Worm (Caenorhabditis elegans): Measurements from ENCODE around the gene ifb-2.

ifb-2 gene

DNA sequence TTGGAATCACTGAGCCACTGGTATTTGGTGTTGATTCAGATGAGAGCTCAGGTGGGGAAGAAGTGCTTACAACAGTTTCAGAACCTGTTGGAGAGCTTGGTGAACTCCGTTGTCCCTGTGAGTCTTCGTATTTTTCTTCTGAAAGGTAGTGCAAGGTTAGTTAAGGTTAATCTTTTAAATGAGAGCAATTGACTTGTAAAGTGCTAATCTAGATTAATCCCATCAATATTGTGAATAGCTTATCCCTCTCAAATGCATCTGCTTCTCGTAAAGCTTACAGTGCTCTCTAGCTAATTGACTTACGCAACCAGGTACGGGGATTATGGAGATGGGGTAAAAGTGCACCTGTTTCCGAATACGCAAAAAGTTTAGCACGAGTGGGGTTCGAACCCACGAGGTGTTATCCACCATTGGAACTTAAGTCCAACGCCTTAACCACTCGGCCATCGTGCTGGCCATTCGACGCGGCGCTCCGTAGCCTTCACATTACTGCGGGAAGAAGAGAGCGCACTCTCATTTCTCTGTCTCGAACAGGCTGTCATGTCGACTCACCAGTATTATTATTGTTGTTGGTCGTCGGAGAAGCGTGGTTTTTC lies 22.7 kb downstream of the ifb-2 start (continued):
- peak; percentile 17 for TF ChIP-seq xbp-1 (tag; optimal IDR thresholded peaks at IDR 0.05)
- no peak for TF ChIP-seq nhr-84 (tag; optimal IDR thresholded peaks at IDR 0.05)
- no peak for TF ChIP-seq egl-13 (tag; optimal IDR thresholded peaks at IDR 0.05)
- peak; percentile 23 for TF ChIP-seq snpc-4 (tag; optimal IDR thresholded peaks at IDR 0.05)
- no peak for TF ChIP-seq ama-1 (optimal IDR thresholded peaks at IDR 0.05)
- TF ChIP-seq irx-1 (tag; optimal IDR thresholded peaks at IDR 0.05), result no peak
- TF ChIP-seq Y116A8C.19 (tag; optimal IDR thresholded peaks at IDR 0.05; ENCODE audit: borderline replicate concordance), result no peak
- no peak for TF ChIP-seq pax-3 (tag; optimal IDR thresholded peaks at IDR 0.05)
- peak; percentile 56 for TF ChIP-seq C16A3.4 (tag; optimal IDR thresholded peaks at IDR 0.05)
- peak; percentile 67 for TF ChIP-seq rnt-1 (tag; optimal IDR thresholded peaks at IDR 0.05)
- TF ChIP-seq nhr-47 (tag; optimal IDR thresholded peaks at IDR 0.05), result peak; percentile 63
- peak; percentile 59 for TF ChIP-seq nhr-19 (GFP tag; conservative IDR thresholded peaks at IDR 0.05)
- TF ChIP-seq fkh-8 (tag; optimal IDR thresholded peaks at IDR 0.05), result peak; percentile 16
- TF ChIP-seq lin-35 (GFP tag; optimal IDR thresholded peaks at IDR 0.05), result peak; percentile 56 to 62
- TF ChIP-seq lin-13 (GFP tag; optimal IDR thresholded peaks at IDR 0.05), result peak; percentile 28
- no peak for TF ChIP-seq nhr-12 (tag; optimal IDR thresholded peaks at IDR 0.05)
- peak in 1 of 2 experiments; percentile 50 for TF ChIP-seq mdl-1 (tag; optimal IDR thresholded peaks at IDR 0.05)
- no peak for TF ChIP-seq aly-2 (tag; optimal IDR thresholded peaks at IDR 0.05)
- no peak for TF ChIP-seq unc-98 (GFP tag; IDR thresholded peaks at IDR 0.05)

DNA sequence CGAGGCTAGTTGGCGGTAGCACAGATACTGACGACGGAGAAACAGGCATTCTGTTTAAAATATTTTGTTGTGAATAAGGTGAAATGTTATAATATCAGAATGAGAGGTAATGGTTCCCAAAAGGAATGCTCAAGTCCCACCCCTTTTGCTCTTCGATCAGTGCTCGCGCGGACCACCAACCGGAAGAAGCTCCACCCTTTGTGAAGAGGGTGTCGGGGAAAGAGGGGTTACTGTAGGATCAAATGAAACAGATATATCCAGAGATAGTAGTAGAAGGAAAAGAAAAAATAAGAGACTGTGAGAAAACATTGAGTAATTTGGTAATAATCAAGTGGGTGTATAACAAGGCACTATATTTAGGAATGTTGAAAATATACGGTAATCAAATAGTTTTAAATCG lies 24.1 kb downstream of the ifb-2 start, which contains the start of the genes dmd-5 and F10C1.1:
TSS of gene dmd-5 (minus strand) at position 101 of the 400 bp plus-strand sequence.
TSS of gene F10C1.1 (plus strand) at position 110 of the 400 bp plus-strand sequence.
- TF ChIP-seq mep-1 (tag; optimal IDR thresholded peaks at IDR 0.05), result no peak

DNA sequence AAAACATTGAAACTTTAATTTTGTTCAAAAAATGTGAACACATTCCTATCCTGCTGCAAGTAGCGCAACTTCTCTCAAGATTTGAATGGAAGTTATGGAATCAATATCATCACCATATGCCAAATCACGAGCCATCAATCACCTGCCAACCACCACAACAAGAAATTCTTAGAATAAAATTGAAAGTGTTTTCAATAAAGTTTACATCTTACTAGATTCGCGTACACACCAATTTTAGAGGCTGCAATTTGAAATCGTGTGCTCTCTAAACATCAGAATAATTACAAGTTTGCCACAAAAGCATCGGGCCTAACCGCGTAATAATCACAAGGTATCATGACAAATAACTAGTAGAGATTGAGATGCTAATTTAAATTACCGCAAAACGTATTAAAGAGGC lies 24.9 kb downstream of the ifb-2 start:
- TF ChIP-seq pax-3 (tag; optimal IDR thresholded peaks at IDR 0.05) (peak; percentile 62), fkh-8 (tag; optimal IDR thresholded peaks at IDR 0.05) (peak; percentile 53), nhr-71 (tag; optimal IDR thresholded peaks at IDR 0.05) (peak; percentile 21), jun-1 (tag; optimal IDR thresholded peaks at IDR 0.05) (no peak), unc-62 (GFP tag; optimal IDR thresholded peaks at IDR 0.05) (no peak)

- TF ChIP-seq egl-27 (tag; optimal IDR thresholded peaks at IDR 0.05) (no peak), nhr-237 (tag; optimal IDR thresholded peaks at IDR 0.05) (no peak), hlh-4 (tag; optimal IDR thresholded peaks at IDR 0.05) (no peak), swsn-7 (tag; optimal IDR thresholded peaks at IDR 0.05) (no peak), skn-1 (tag; optimal IDR thresholded peaks at IDR 0.05) (no peak), ceh-8 (GFP tag; optimal IDR thresholded peaks at IDR 0.05) (no peak), nhr-90 (tag; optimal IDR thresholded peaks at IDR 0.05; ENCODE audit: poor library complexity) (no peak), lir-3 (tag; optimal IDR thresholded peaks at IDR 0.05; ENCODE audit: poor library complexity) (no peak), efl-1 (optimal IDR thresholded peaks at IDR 0.05) (no peak), efl-1 (GFP tag; optimal IDR thresholded peaks at IDR 0.05 in 1 of 2) (no peak), lin-14 (GFP tag; optimal IDR thresholded peaks at IDR 0.05) (no peak), nhr-77 (tag; optimal IDR thresholded peaks at IDR 0.05) (no peak), mdl-1 (tag; optimal IDR thresholded peaks at IDR 0.05) (no peak), pqm-1 (tag; optimal IDR thresholded peaks at IDR 0.05) (no peak), elt-2 (tag; optimal IDR thresholded peaks at IDR 0.05) (no peak), Y116A8C.19 (tag; optimal IDR thresholded peaks at IDR 0.05; ENCODE audit: borderline replicate concordance) (no peak)
These were observed 27.4 kb downstream of the ifb-2 start for ce11 chrII:5777372-5777771.

All from whole organism, L1 larva.